Worm (Caenorhabditis elegans) whole organism, young adult: ENCODE data around the gene abi-1.

ENCODE experiments used
- F33H1.4 ChIP-seq: fragments of 200-800 bp; sonication (Bioruptor generic); IDR thresholded peaks from 2 replicates; pipeline ENCODE4 v1.3.6; 2022; ENCODE audit warnings: missing genetic modification reagents, missing genetic modification characterization, missing compliant biosample characterization
- F52B5.7 ChIP-seq: sonication (generic microtip); optimal IDR thresholded peaks from 2 replicates; lab custom pipeline; 2016; ENCODE audit warnings: mild to moderate bottlenecking, missing genetic modification characterization, missing compliant biosample characterization
- Y53F4B.3 ChIP-seq: fragments of 200-800 bp; sonication (Bioruptor generic); IDR thresholded peaks from 2 replicates; pipeline ENCODE4 v1.3.6; 2022; ENCODE audit warnings: missing genetic modification reagents, missing genetic modification characterization, missing compliant biosample characterization
- Y53G8AR.9 ChIP-seq: fragments of 200-800 bp; sonication (Bioruptor generic); conservative IDR thresholded peaks from 2 replicates; pipeline ENCODE4 v1.3.6; 2022; ENCODE audit warnings: missing genetic modification reagents, missing genetic modification characterization, missing compliant biosample characterization
- Y79H2A.3 ChIP-seq: fragments of 200-800 bp; sonication (Bioruptor generic); conservative IDR thresholded peaks from 2 replicates; pipeline ENCODE4 v1.3.6; 2022; ENCODE audit warnings: missing genetic modification reagents, missing genetic modification characterization, missing compliant biosample characterization
- Y95B8A.8 ChIP-seq: fragments of 200-800 bp; sonication (Bioruptor generic); IDR thresholded peaks from 2 replicates; pipeline ENCODE4 v1.3.6; 2022; ENCODE audit warnings: missing genetic modification reagents, missing genetic modification characterization, missing compliant biosample characterization
- akir-1 ChIP-seq: fragments of 200-800 bp; sonication (Bioruptor generic); optimal IDR thresholded peaks from 2 replicates; lab custom pipeline; 2018; ENCODE audit warnings: mild to moderate bottlenecking, missing genetic modification characterization, moderate library complexity, missing compliant biosample characterization
- aptf-3 ChIP-seq: fragments of 200-800 bp; sonication (Bioruptor generic); IDR thresholded peaks from 2 replicates; pipeline ENCODE4 v1.3.6; 2022; ENCODE audit warnings: missing genetic modification characterization, missing compliant biosample characterization
- bed-2 ChIP-seq: fragments of 200-800 bp; sonication (Bioruptor generic); IDR thresholded peaks from 2 replicates; pipeline ENCODE4 v1.3.6; 2022; ENCODE audit warnings: missing genetic modification reagents, missing genetic modification characterization, missing compliant biosample characterization
- ccch-3 ChIP-seq: fragments of 200-800 bp; sonication (Bioruptor generic); optimal IDR thresholded peaks from 2 replicates; lab custom pipeline; 2018; ENCODE audit warnings: mild to moderate bottlenecking, missing genetic modification characterization, missing compliant biosample characterization
- ceh-100 ChIP-seq: fragments of 200-800 bp; sonication (Bioruptor generic); IDR thresholded peaks from 2 replicates; pipeline ENCODE4 v1.3.6; 2022; ENCODE audit warnings: missing genetic modification reagents, missing genetic modification characterization, missing compliant biosample characterization
- ceh-79 ChIP-seq: sonication (generic microtip); optimal IDR thresholded peaks from 2 replicates; lab custom pipeline; 2017; ENCODE audit warnings: mild to moderate bottlenecking, missing genetic modification characterization, missing compliant biosample characterization
- chd-7 ChIP-seq: sonication (generic microtip); optimal IDR thresholded peaks from 2 replicates; lab custom pipeline; 2016; ENCODE audit warnings: mild to moderate bottlenecking, missing genetic modification characterization, moderate library complexity, missing compliant biosample characterization
- dpff-1 ChIP-seq: sonication (generic microtip); optimal IDR thresholded peaks from 2 replicates; lab custom pipeline; 2017; ENCODE audit warnings: mild to moderate bottlenecking, missing genetic modification characterization, missing compliant biosample characterization
- dpl-1 ChIP-seq: fragments of 150-350 bp; optimal IDR thresholded peaks from 2 replicates; lab custom pipeline; 2014; ENCODE audit warnings: missing biosample characterization, missing genetic modification reagents, missing genetic modification characterization
- efl-1 ChIP-seq: fragments of 150-350 bp; optimal IDR thresholded peaks from 2 replicates; lab custom pipeline; 2014; ENCODE audit warnings: missing biosample characterization, missing genetic modification reagents, missing genetic modification characterization
- ekl-4 ChIP-seq: fragments of 200-800 bp; sonication (Bioruptor generic); IDR thresholded peaks from 2 replicates; pipeline ENCODE4 v1.3.6; 2022; ENCODE audit warnings: missing genetic modification reagents, missing genetic modification characterization, missing compliant biosample characterization
- fkh-3 ChIP-seq: sonication (generic microtip); optimal IDR thresholded peaks from 2 replicates; lab custom pipeline; 2016; ENCODE audit warnings: mild to moderate bottlenecking, missing genetic modification characterization, missing compliant biosample characterization
- hlh-12 ChIP-seq: sonication (generic microtip); optimal IDR thresholded peaks from 2 replicates; lab custom pipeline; 2016; ENCODE audit warnings: missing genetic modification characterization, missing compliant biosample characterization
- hmg-1.2 ChIP-seq: fragments of 200-800 bp; sonication (Bioruptor generic); IDR thresholded peaks from 2 replicates; pipeline ENCODE4 v1.3.6; 2022; ENCODE audit warnings: missing genetic modification reagents, missing genetic modification characterization, missing compliant biosample characterization
- hrde-1 ChIP-seq: sonication (generic microtip); optimal IDR thresholded peaks from 2 replicates; lab custom pipeline; 2016; ENCODE audit warnings: missing genetic modification characterization, mild to moderate bottlenecking, missing compliant biosample characterization, moderate library complexity, missing genotype, missing genetic modification reagents, borderline replicate concordance
- hsf-1 ChIP-seq: fragments of 200-800 bp; sonication (Bioruptor generic); IDR thresholded peaks from 2 replicates; pipeline ENCODE4 v1.3.6; 2022; ENCODE audit warnings: missing genetic modification reagents, missing genetic modification characterization, missing compliant biosample characterization
- lag-1 ChIP-seq: fragments of 200-800 bp; sonication (Bioruptor generic); IDR thresholded peaks from 2 replicates; pipeline ENCODE4 v1.3.6; 2022; ENCODE audit warnings: missing genetic modification reagents, missing genetic modification characterization, missing compliant biosample characterization
- let-526 ChIP-seq: fragments of 200-800 bp; sonication (Bioruptor generic); IDR thresholded peaks from 2 replicates; pipeline ENCODE4 v1.3.6; 2022; ENCODE audit warnings: missing genetic modification reagents, missing genetic modification characterization, missing compliant biosample characterization
- lsl-1 ChIP-seq: fragments of 200-800 bp; sonication (Bioruptor generic); optimal IDR thresholded peaks from 2 replicates; lab custom pipeline; 2018; ENCODE audit warnings: mild to moderate bottlenecking, missing genetic modification characterization, moderate library complexity, missing compliant biosample characterization
- madf-6 ChIP-seq: fragments of 200-800 bp; sonication (Bioruptor generic); IDR thresholded peaks from 2 replicates; pipeline ENCODE4 v1.3.6; 2022; ENCODE audit warnings: missing genetic modification reagents, missing genetic modification characterization, missing compliant biosample characterization
- nfyb-1 ChIP-seq: fragments of 200-800 bp; sonication (Bioruptor generic); IDR thresholded peaks from 2 replicates; pipeline ENCODE4 v1.3.6; 2022; ENCODE audit warnings: missing genetic modification reagents, missing genetic modification characterization, missing compliant biosample characterization
- nhr-27 ChIP-seq: fragments of 200-800 bp; sonication (Bioruptor generic); optimal IDR thresholded peaks from 2 replicates; lab custom pipeline; 2018; ENCODE audit warnings: mild to moderate bottlenecking, missing genetic modification characterization, moderate library complexity, missing compliant biosample characterization
- nhr-80 ChIP-seq: sonication (generic microtip); optimal IDR thresholded peaks from 2 replicates; lab custom pipeline; 2016; ENCODE audit warnings: missing genetic modification characterization, missing compliant biosample characterization
- nhr-90 ChIP-seq: sonication (generic microtip); optimal IDR thresholded peaks from 2 replicates; lab custom pipeline; 2016; ENCODE audit warnings: missing genotype, mild to moderate bottlenecking, missing genetic modification characterization, missing compliant biosample characterization
- pbrm-1 ChIP-seq: fragments of 200-800 bp; sonication (Bioruptor generic); IDR thresholded peaks from 2 replicates; pipeline ENCODE4 v1.3.6; 2022; ENCODE audit warnings: missing genetic modification reagents, missing genetic modification characterization, missing compliant biosample characterization
- pha-4 ChIP-seq: fragments of 150-350 bp; sonication (generic microtip); optimal IDR thresholded peaks from 2 replicates; lab custom pipeline; 2014; ENCODE audit warnings: missing biosample characterization, missing genetic modification reagents, missing genetic modification characterization
- rcor-1 ChIP-seq: fragments of 200-800 bp; sonication (Bioruptor generic); IDR thresholded peaks from 2 replicates; pipeline ENCODE4 v1.3.6; 2022; ENCODE audit warnings: missing genetic modification reagents, missing genetic modification characterization, missing compliant biosample characterization
- sdz-38 ChIP-seq: sonication (generic microtip); optimal IDR thresholded peaks from 2 replicates; lab custom pipeline; 2016; ENCODE audit warnings: missing genotype, missing genetic modification characterization, missing compliant biosample characterization
- snpc-1.3 ChIP-seq: sonication (generic microtip); optimal IDR thresholded peaks from 2 replicates; lab custom pipeline; 2017; ENCODE audit warnings: missing genetic modification characterization, mild to moderate bottlenecking, missing compliant biosample characterization, antibody characterized with exemption, moderate library complexity, missing genotype, missing genetic modification reagents; ENCODE audit not compliant: insufficient read depth
- tbp1 ChIP-seq: fragments of 200-800 bp; sonication (Bioruptor generic); optimal IDR thresholded peaks from 2 replicates; lab custom pipeline; 2018; ENCODE audit warnings: mild to moderate bottlenecking, missing genetic modification characterization, missing compliant biosample characterization
- zfh-2 ChIP-seq: fragments of 200-800 bp; sonication (Bioruptor generic); conservative IDR thresholded peaks from 2 replicates; pipeline ENCODE4 v1.3.6; 2022; ENCODE audit warnings: missing genetic modification reagents, missing genetic modification characterization, missing compliant biosample characterization
- ztf-18 ChIP-seq: sonication (generic microtip); optimal IDR thresholded peaks from 2 replicates; lab custom pipeline; 2016; ENCODE audit warnings: missing genotype, mild to moderate bottlenecking, missing genetic modification characterization, missing compliant biosample characterization
- ztf-26 ChIP-seq: sonication (generic microtip); optimal IDR thresholded peaks from 2 replicates; lab custom pipeline; 2017; ENCODE audit warnings: missing genetic modification characterization, missing compliant biosample characterization

Gene abi-1

DNA sequence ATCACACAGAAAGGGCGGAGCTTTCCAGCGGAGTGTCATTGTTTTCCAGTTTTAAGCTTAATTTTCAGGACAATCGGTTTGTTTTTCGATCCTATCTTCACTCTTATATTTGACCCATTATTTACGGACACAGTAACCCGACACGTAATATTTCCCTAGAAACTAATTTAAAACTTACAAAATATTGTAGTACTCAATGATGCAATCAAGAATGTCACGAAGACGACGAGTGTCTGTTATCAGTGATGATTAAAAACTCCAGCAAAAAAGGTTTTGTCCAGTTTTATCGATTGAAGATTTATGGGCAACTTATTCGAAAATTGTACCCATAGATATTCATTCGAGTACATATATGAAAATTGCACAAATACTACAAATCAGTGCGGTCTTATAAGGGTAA is 40.4 kb upstream of the abi-1 start, which contains the start of gene B0244.17:
TSS of gene B0244.17 (plus strand) at position 301 of the 400 bp plus-strand sequence.
- no peak for TF ChIP-seq tbp1
- TF ChIP-seq nfyb-1 (GFP tag; lab: Robert Waterston, UW), result no peak
- peak; percentile 0 for TF ChIP-seq nhr-80

DNA sequence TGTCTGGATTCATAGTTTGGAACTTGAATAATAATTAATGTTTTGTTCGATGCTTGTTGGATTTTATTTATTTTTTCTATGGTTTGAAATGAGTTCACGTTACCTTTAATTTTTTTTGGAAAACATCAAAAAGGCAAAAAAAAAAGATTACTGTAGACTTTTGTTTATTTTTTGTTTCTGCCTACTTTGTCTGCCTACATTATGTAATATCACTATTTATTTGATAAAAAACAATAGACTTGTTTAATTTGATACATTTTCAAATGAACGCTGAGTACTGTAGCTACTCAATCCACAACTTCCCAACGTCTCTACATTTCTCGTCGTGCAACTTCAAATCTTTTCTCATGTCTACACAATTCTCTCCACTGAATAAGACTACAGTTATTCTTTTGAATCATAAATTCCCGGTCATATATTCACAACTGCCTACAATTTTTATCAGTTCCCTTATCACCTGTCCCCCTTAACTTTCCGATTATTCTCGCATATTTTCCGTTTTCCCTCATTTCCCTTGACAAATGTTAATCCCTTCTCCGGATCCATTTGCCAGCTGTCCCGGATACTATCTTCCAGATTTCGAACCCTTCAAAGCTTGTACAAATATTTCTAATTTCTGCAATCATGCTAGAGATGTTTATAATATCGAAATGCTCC is 38.6 kb upstream of the abi-1 start, which contains the start of the genes B0244.9 and B0244.7:
TSS of gene B0244.9 (minus strand) at position 51 of the 657 bp plus-strand sequence.
TSS of gene B0244.7 (plus strand) at position 522 of the 657 bp plus-strand sequence.
- TF ChIP-seq nhr-80, result peak; percentile 16
- no peak for TF ChIP-seq F33H1.4 (GFP tag; lab: Robert Waterston, UW)
- no peak for TF ChIP-seq ekl-4 (GFP tag; lab: Robert Waterston, UW)
- no peak for TF ChIP-seq chd-7 (tag; lab: Kevin White, UChicago)

DNA sequence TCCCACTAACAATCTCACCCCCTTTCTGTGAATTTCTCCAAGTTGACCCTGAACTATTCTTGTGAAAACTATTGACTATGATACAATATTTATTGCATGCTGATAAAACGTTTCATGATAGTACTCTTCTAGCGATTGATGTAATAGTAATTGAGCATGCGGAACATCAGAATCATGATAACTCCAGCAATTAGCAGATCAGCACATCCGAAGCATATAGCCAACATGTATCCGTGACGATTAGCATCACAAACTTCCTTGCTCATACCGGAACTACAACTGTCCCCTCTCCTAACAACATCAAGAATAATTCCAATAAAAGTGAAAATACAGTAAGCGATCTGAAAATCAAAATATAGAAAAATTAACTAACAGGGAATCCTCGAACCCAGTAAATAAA is 37.5 kb upstream of the abi-1 start:
- TF ChIP-seq akir-1 (GFP tag; lab: Kevin White, UChicago), result no peak
- no peak for TF ChIP-seq nhr-90 (tag; lab: Kevin White, UChicago)
- peak; percentile 21 for TF ChIP-seq lsl-1 (GFP tag; lab: Kevin White, UChicago)
- TF ChIP-seq hrde-1, result peak; percentile 21
- TF ChIP-seq nhr-80, result no peak
- TF ChIP-seq F33H1.4 (GFP tag; lab: Robert Waterston, UW), result 0 out of 2 replicates have a peak, but pooled peaks have one; percentile 15
- 0 out of 2 replicates have a peak, but pooled peaks have one; percentile 20 for TF ChIP-seq Y95B8A.8 (GFP tag; lab: Robert Waterston, UW)
- TF ChIP-seq nhr-27 (tag; lab: Kevin White, UChicago), result no peak
- 0 out of 2 replicates have a peak, but pooled peaks have one; percentile 54 for TF ChIP-seq ekl-4 (GFP tag; lab: Robert Waterston, UW)
- TF ChIP-seq madf-6 (GFP tag; lab: Robert Waterston, UW), result peak; percentile 61

DNA sequence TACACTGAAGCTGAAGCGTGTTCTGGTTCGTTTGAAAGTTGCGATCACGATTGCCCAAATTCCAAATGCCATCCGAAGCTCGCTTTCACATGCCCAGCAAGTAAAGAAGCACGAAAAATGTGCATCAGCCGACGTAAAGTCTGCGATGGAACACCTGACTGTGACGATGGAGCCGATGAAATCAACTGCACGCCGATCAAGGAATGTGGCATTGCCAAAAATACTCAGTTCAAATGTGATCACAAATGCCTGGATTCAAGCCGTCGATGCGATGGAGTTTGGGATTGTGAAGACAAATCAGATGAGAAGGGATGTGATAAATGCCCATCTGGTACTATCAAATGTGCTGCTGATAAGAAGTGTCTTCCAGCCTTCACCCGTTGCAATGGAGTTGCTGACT is 36.8 kb upstream of the abi-1 start:
- TF ChIP-seq Y95B8A.8 (GFP tag; lab: Robert Waterston, UW) (no peak), hmg-1.2 (GFP tag; lab: Robert Waterston, UW) (0 out of 2 replicates have a peak, but pooled peaks have one; percentile 9), ekl-4 (GFP tag; lab: Robert Waterston, UW) (no peak), pha-4 (tag; lab: Kevin White, UChicago) (no peak)

DNA sequence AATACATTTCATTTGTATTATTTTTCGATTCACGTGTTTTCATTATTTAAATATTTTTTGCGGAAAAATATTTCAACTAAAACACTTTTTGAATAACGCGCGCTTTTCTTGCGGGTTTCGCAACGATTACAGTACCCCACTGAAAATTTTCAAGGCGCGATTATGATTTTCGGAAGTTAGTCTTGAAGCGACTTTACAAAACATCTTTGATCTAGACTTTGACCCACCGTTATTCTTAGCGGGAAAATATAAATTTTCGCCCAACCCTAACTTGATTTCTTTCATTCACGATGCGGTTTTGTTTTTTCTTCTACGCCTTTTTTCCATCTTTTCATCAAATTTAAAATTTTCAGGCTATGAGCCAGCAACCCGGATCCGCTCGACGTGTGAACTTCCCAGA is 35.3 kb upstream of the abi-1 start, which contains the start of gene egg-1:
TSS of gene egg-1 (plus strand) at position 354 of the 400 bp plus-strand sequence.
- TF ChIP-seq ccch-3 (GFP tag; lab: Kevin White, UChicago) (no peak), ceh-79 (tag; lab: Kevin White, UChicago) (no peak), let-526 (GFP tag; lab: Robert Waterston, UW) (no peak), aptf-3 (GFP tag; lab: Robert Waterston, UW) (no peak), Y53F4B.3 (GFP tag; lab: Robert Waterston, UW) (0 out of 2 replicates have a peak, but pooled peaks have one; percentile 17), hsf-1 (GFP tag; lab: Robert Waterston, UW) (peak; percentile 89), efl-1 (peak; percentile 98), Y79H2A.3 (GFP tag; lab: Robert Waterston, UW) (peak; percentile 50; the same call in 1 of the 2 replicates), ztf-18 (tag; lab: Kevin White, UChicago) (peak; percentile 74), pha-4 (tag; lab: Kevin White, UChicago) (no peak), snpc-1.3 (peak; percentile 93), bed-2 (GFP tag; lab: Robert Waterston, UW) (no peak), rcor-1 (GFP tag; lab: Robert Waterston, UW) (peak; percentile 83), dpl-1 (GFP tag; lab: Kevin White, UChicago) (peak; percentile 95), hmg-1.2 (GFP tag; lab: Robert Waterston, UW) (peak; percentile 61), ceh-100 (peak; percentile 53), pbrm-1 (peak; percentile 67), Y95B8A.8 (GFP tag; lab: Robert Waterston, UW) (peak; percentile 93), lag-1 (no peak), dpff-1 (no peak), Y53G8AR.9 (peak; percentile 44; the same call in 1 of the 2 replicates), hlh-12 (tag; lab: Kevin White, UChicago) (no peak), sdz-38 (tag; lab: Kevin White, UChicago) (no peak), zfh-2 (GFP tag; lab: Robert Waterston, UW) (no peak), fkh-3 (tag; lab: Kevin White, UChicago) (no peak), tbp1 (peak; percentile 65), F52B5.7 (tag; lab: Kevin White, UChicago) (no peak), ztf-26 (no peak), nhr-80 (no peak)
